Fruit fly (Drosophila melanogaster) whole organism, embryonic: ENCODE results near the gene CG14507.
A peak's percentile ranks its signal among the peaks of the same experiment; 100 is the strongest.

Experiments
- Abd-B ChIP-seq: fragments of 200-800 bp; sonication (Bioruptor generic); optimal IDR thresholded peaks from 2 replicates; lab custom pipeline; 2018; ENCODE audit warnings: missing biosample characterization, mild to moderate bottlenecking, missing genetic modification characterization, moderate library complexity
- CG10274 ChIP-seq: fragments of 200-800 bp; sonication (Bioruptor generic); optimal IDR thresholded peaks from 3 replicates; lab custom pipeline; 2017; ENCODE audit warnings: missing biosample characterization, mild to moderate bottlenecking, missing genetic modification characterization
- CG11398 ChIP-seq: fragments of 200-800 bp; sonication (Bioruptor generic); optimal IDR thresholded peaks from 2 replicates; lab custom pipeline; 2016; ENCODE audit warnings: missing biosample characterization, missing genetic modification characterization
- CG11695 ChIP-seq: fragments of 200-800 bp; sonication (Bioruptor generic); IDR thresholded peaks from 3 replicates; pipeline ENCODE4 v1.3.6; 2022; ENCODE audit warnings: missing biosample characterization, missing genetic modification characterization
- CG12219 ChIP-seq: fragments of 200-800 bp; sonication (Bioruptor generic); optimal IDR thresholded peaks from 3 replicates; lab custom pipeline; 2018; ENCODE audit warnings: missing biosample characterization, mild to moderate bottlenecking, missing genetic modification characterization
- CG12391 ChIP-seq: fragments of 200-800 bp; sonication (Bioruptor generic); optimal IDR thresholded peaks from 3 replicates; lab custom pipeline; 2018; ENCODE audit warnings: missing biosample characterization, mild to moderate bottlenecking, missing genetic modification characterization, moderate library complexity
- CG12659 ChIP-seq: fragments of 200-800 bp; sonication (Bioruptor generic); optimal IDR thresholded peaks from 3 replicates; lab custom pipeline; 2017; ENCODE audit warnings: mild to moderate bottlenecking, missing biosample characterization, missing genetic modification reagents, missing genetic modification characterization
- CG12769 ChIP-seq: fragments of 200-800 bp; sonication (Bioruptor generic); optimal IDR thresholded peaks from 2 replicates; lab custom pipeline; 2019; ENCODE audit warnings: missing biosample characterization, mild to moderate bottlenecking, missing genetic modification characterization, moderate library complexity
- CG13424 ChIP-seq: fragments of 200-800 bp; sonication (Bioruptor generic); optimal IDR thresholded peaks from 2 replicates; lab custom pipeline; 2019; ENCODE audit warnings: missing biosample characterization, mild to moderate bottlenecking, missing genetic modification characterization, moderate library complexity
- CG1603 ChIP-seq: fragments of 200-800 bp; sonication (Bioruptor generic); optimal IDR thresholded peaks from 2 replicates; lab custom pipeline; 2019; ENCODE audit warnings: missing biosample characterization, mild to moderate bottlenecking, missing genetic modification characterization, moderate library complexity
- CG16815 ChIP-seq: fragments of 200-800 bp; sonication (Bioruptor generic); optimal IDR thresholded peaks from 3 replicates; lab custom pipeline; 2017; ENCODE audit warnings: missing biosample characterization, mild to moderate bottlenecking, missing genetic modification characterization
- CG17568 ChIP-seq: fragments of 200-800 bp; sonication (Bioruptor generic); optimal IDR thresholded peaks from 2 replicates; lab custom pipeline; 2018; ENCODE audit warnings: missing biosample characterization, mild to moderate bottlenecking, missing genetic modification characterization, moderate library complexity
- CG17612 ChIP-seq: fragments of 200-800 bp; sonication (Bioruptor generic); IDR thresholded peaks from 2 replicates; pipeline ENCODE4 v1.3.6; 2022; ENCODE audit warnings: missing biosample characterization, missing genetic modification characterization
- CG17802 ChIP-seq: fragments of 200-800 bp; sonication (Bioruptor generic); optimal IDR thresholded peaks from 2 replicates; lab custom pipeline; 2018; ENCODE audit warnings: missing biosample characterization, mild to moderate bottlenecking, missing genetic modification characterization, moderate library complexity
- CG18011 ChIP-seq: fragments of 200-800 bp; sonication (Bioruptor generic); optimal IDR thresholded peaks from 2 replicates; lab custom pipeline; 2017; ENCODE audit warnings: missing biosample characterization, missing genetic modification characterization, mild to moderate bottlenecking, moderate library complexity, missing genotype
- CG1832 ChIP-seq: fragments of 200-800 bp; sonication (Bioruptor generic); optimal IDR thresholded peaks from 2 replicates; lab custom pipeline; 2017; ENCODE audit warnings: missing biosample characterization, mild to moderate bottlenecking, missing genetic modification characterization, inconsistent platforms
- CG2129 ChIP-seq: fragments of 200-800 bp; sonication (Bioruptor generic); IDR thresholded peaks from 2 replicates; pipeline ENCODE4 v1.3.6; 2022; ENCODE audit warnings: missing biosample characterization, missing genetic modification characterization; ENCODE audit not compliant: partially characterized antibody
- CG3407 ChIP-seq: fragments of 200-800 bp; sonication (Bioruptor generic); optimal IDR thresholded peaks from 2 replicates; lab custom pipeline; 2018; ENCODE audit warnings: missing biosample characterization, mild to moderate bottlenecking, missing genetic modification characterization
- CG4328 ChIP-seq: fragments of 200-800 bp; sonication (Bioruptor generic); optimal IDR thresholded peaks from 3 replicates; lab custom pipeline; 2017; ENCODE audit warnings: missing biosample characterization, missing genetic modification reagents, missing genetic modification characterization
- CG7357 ChIP-seq: fragments of 200-800 bp; sonication (Bioruptor generic); IDR thresholded peaks from 3 replicates; pipeline ENCODE4 v1.3.6; 2022; ENCODE audit warnings: missing biosample characterization, missing genetic modification characterization
- CG7786 ChIP-seq: fragments of 200-800 bp; sonication (Bioruptor generic); optimal IDR thresholded peaks from 2 replicates; lab custom pipeline; 2016; ENCODE audit warnings: missing biosample characterization, missing genetic modification characterization
- CG8478 ChIP-seq: fragments of >200 bp; optimal IDR thresholded peaks from 2 replicates; lab custom pipeline; 2018
- CG8765 ChIP-seq: fragments of 200-800 bp; sonication (Bioruptor generic); IDR thresholded peaks from 2 replicates; pipeline ENCODE4 v1.3.6; 2022; ENCODE audit warnings: missing biosample characterization, missing genetic modification characterization
- CkIIα-i1 ChIP-seq: fragments of 200-800 bp; sonication (Bioruptor generic); IDR thresholded peaks from 2 replicates; pipeline ENCODE4 v1.3.6; 2022; ENCODE audit warnings: missing biosample characterization, missing genetic modification characterization
- Deaf1 ChIP-seq: fragments of 200-800 bp; optimal IDR thresholded peaks from 3 replicates; lab custom pipeline; 2019; ENCODE audit warnings: missing biosample characterization, mild to moderate bottlenecking, missing genetic modification characterization, moderate library complexity
- Drgx ChIP-seq: fragments of 200-800 bp; sonication (Bioruptor generic); IDR thresholded peaks from 2 replicates; pipeline ENCODE4 v1.3.6; 2022; ENCODE audit warnings: missing biosample characterization, missing genetic modification characterization
- H2.0 ChIP-seq: fragments of 200-800 bp; sonication (Bioruptor generic); IDR thresholded peaks from 2 replicates; pipeline ENCODE4 v1.3.6; 2022; ENCODE audit warnings: missing biosample characterization, missing genetic modification characterization
- Hand ChIP-seq: fragments of 200-800 bp; sonication (Bioruptor generic); optimal IDR thresholded peaks from 2 replicates; lab custom pipeline; 2017; ENCODE audit warnings: mild to moderate bottlenecking, missing biosample characterization, missing genetic modification reagents, missing genetic modification characterization
- HmgD ChIP-seq: fragments of 200-800 bp; sonication (Bioruptor generic); optimal IDR thresholded peaks from 3 replicates; lab custom pipeline; 2016; ENCODE audit warnings: missing biosample characterization, missing genetic modification characterization
- HmgZ ChIP-seq: fragments of 200-800 bp; sonication (Bioruptor generic); optimal IDR thresholded peaks from 2 replicates; lab custom pipeline; 2018; ENCODE audit warnings: missing biosample characterization, mild to moderate bottlenecking, missing genetic modification characterization
- MBD-R2 ChIP-seq: fragments of 200-800 bp; sonication (Bioruptor generic); IDR thresholded peaks from 2 replicates; pipeline ENCODE4 v1.3.6; 2022; ENCODE audit warnings: missing biosample characterization, missing genetic modification characterization
- NC2β ChIP-seq: fragments of 200-800 bp; sonication (Bioruptor generic); optimal IDR thresholded peaks from 2 replicates; lab custom pipeline; 2016; ENCODE audit warnings: missing biosample characterization, missing genetic modification characterization
- Nf-YC ChIP-seq: fragments of 200-800 bp; optimal IDR thresholded peaks from 3 replicates; lab custom pipeline; 2019; ENCODE audit warnings: missing biosample characterization, mild to moderate bottlenecking, missing genetic modification characterization, moderate library complexity
- Ravus ChIP-seq: fragments of 200-800 bp; sonication (Bioruptor generic); IDR thresholded peaks from 2 replicates; pipeline ENCODE4 v1.3.6; 2022; ENCODE audit warnings: missing biosample characterization, missing genetic modification characterization
- Xbp1 ChIP-seq: fragments of 200-800 bp; sonication (Bioruptor generic); optimal IDR thresholded peaks from 3 replicates; lab custom pipeline; 2016; ENCODE audit warnings: missing biosample characterization, mild to moderate bottlenecking, missing genetic modification characterization
- YL-1 ChIP-seq: fragments of 200-800 bp; sonication (Bioruptor generic); optimal IDR thresholded peaks from 3 replicates; lab custom pipeline; 2017; ENCODE audit warnings: missing biosample characterization, mild to moderate bottlenecking, missing genetic modification characterization
- ab ChIP-seq: fragments of 200-800 bp; sonication (Bioruptor generic); optimal IDR thresholded peaks from 2 replicates; lab custom pipeline; 2016; ENCODE audit warnings: missing biosample characterization, missing genetic modification characterization
- amos ChIP-seq: fragments of 200-800 bp; sonication (Bioruptor generic); IDR thresholded peaks from 2 replicates; pipeline ENCODE4 v1.3.6; 2022; ENCODE audit warnings: missing biosample characterization, missing genetic modification characterization; ENCODE audit not compliant: partially characterized antibody
- chn ChIP-seq: fragments of 200-800 bp; sonication (Bioruptor generic); optimal IDR thresholded peaks from 2 replicates; lab custom pipeline; 2016; ENCODE audit warnings: missing biosample characterization, missing genetic modification characterization
- dati ChIP-seq: fragments of 200-800 bp; sonication (Bioruptor generic); IDR thresholded peaks from 2 replicates; pipeline ENCODE4 v1.3.6; 2022; ENCODE audit warnings: missing biosample characterization, missing genetic modification characterization
- ems ChIP-seq: fragments of 200-800 bp; sonication (Bioruptor generic); optimal IDR thresholded peaks from 3 replicates; lab custom pipeline; 2016; ENCODE audit warnings: missing biosample characterization, missing genetic modification characterization
- esg ChIP-seq: fragments of 200-800 bp; sonication (Bioruptor generic); conservative IDR thresholded peaks from 2 replicates; pipeline ENCODE4 v1.3.6; 2022; ENCODE audit warnings: missing biosample characterization, missing genetic modification characterization
- hth ChIP-seq: fragments of >200 bp; optimal IDR thresholded peaks from 2 replicates; lab custom pipeline; 2017; ENCODE audit warnings: inconsistent platforms
- kay ChIP-seq: fragments of 200-800 bp; sonication (Bioruptor generic); optimal IDR thresholded peaks from 2 replicates; lab custom pipeline; 2016; ENCODE audit warnings: missing biosample characterization, missing genetic modification characterization
- lola ChIP-seq, 3 experiments: fragments of >200 bp in 2 of 3; fragments of 200-800 bp in 1 of 3; sonication (Bioruptor generic) in 1 of 3; optimal IDR thresholded peaks; 2 replicates each; lab custom pipeline; 2017 to 2019; ENCODE audit warnings: missing biosample characterization in 3 of 3, missing genetic modification characterization in 3 of 3, mild to moderate bottlenecking in 1 of 3, moderate library complexity in 1 of 3
- nerfin-1 ChIP-seq: fragments of 200-800 bp; sonication (Bioruptor generic); optimal IDR thresholded peaks from 3 replicates; lab custom pipeline; 2019; ENCODE audit warnings: missing biosample characterization, mild to moderate bottlenecking, missing genetic modification characterization, moderate library complexity
- p53 ChIP-seq: fragments of 200-800 bp; sonication (Bioruptor generic); optimal IDR thresholded peaks from 2 replicates; lab custom pipeline; 2016; ENCODE audit warnings: missing biosample characterization, missing genetic modification characterization
- pan ChIP-seq, 4 experiments: fragments of >200 bp in 3 of 4; fragments of 200-800 bp in 1 of 4; sonication (Bioruptor generic) in 1 of 4; optimal IDR thresholded peaks in 3 of 4; IDR thresholded peaks in 1 of 4; 2 replicates each; pipeline versions ENCODE4 v1.3.6 to Lab custom; 2017 to 2022; ENCODE audit warnings: missing biosample characterization in 2 of 4, missing genetic modification characterization in 2 of 4, mixed read lengths in 1 of 4
- slou ChIP-seq: fragments of 200-800 bp; sonication (Bioruptor generic); optimal IDR thresholded peaks from 3 replicates; lab custom pipeline; 2016; ENCODE audit warnings: missing biosample characterization, missing genetic modification characterization
- ttk ChIP-seq: fragments of 200-800 bp; sonication (Bioruptor generic); IDR thresholded peaks from 2 replicates; pipeline ENCODE4 v2.1.2; 2022; ENCODE audit warnings: missing biosample characterization, missing genetic modification characterization

Gene CG14507

dm6 chr3R:29207996-29208395 lies 19.5 kb downstream of the CG14507 start (continued):
- TF ChIP-seq NC2β (GFP tag; lab: Kevin White, UChicago) (peak; percentile 10), CG3407 (GFP tag; lab: Kevin White, UChicago) (peak; percentile 60), MBD-R2 (GFP tag; lab: Robert Waterston, UW) (no peak), CG11398 (GFP tag; lab: Kevin White, UChicago) (no peak), YL-1 (GFP tag; lab: Kevin White, UChicago) (no peak), Xbp1 (GFP tag; lab: Kevin White, UChicago) (peak; percentile 70), CG17612 (0 out of 2 replicates have a peak, but pooled peaks have one; percentile 10), Drgx (peak; percentile 92), CG8765 (0 out of 2 replicates have a peak, but pooled peaks have one; percentile 30), Hand (no peak), ems (GFP tag; lab: Kevin White, UChicago) (peak; percentile 37), CG12769 (tag; lab: Kevin White, UChicago) (peak; percentile 51), nerfin-1 (peak; percentile 52), Ravus (GFP tag; lab: Robert Waterston, UW) (no peak), CG12391 (peak; percentile 77), CG18011 (GFP tag; lab: Kevin White, UChicago) (peak; percentile 15), CG12219 (GFP tag; lab: Kevin White, UChicago) (peak; percentile 76), CG4328 (GFP tag; lab: Kevin White, UChicago) (no peak), CG11695 (GFP tag; lab: Robert Waterston, UW) (peak; percentile 72), CG13424 (tag; lab: Kevin White, UChicago) (peak; percentile 75), Deaf1 (no peak), CG8478 (lab: Kevin White, UChicago) (no peak), CG7357 (GFP tag; lab: Robert Waterston, UW) (0 out of 3 replicates have a peak, but pooled peaks have one; percentile 38), CG1603 (tag; lab: Kevin White, UChicago) (peak; percentile 82), CG1832 (GFP tag; lab: Kevin White, UChicago) (no peak), CG16815 (GFP tag; lab: Kevin White, UChicago) (no peak), CG12659 (GFP tag; lab: Kevin White, UChicago) (peak; percentile 68), chn (GFP tag; lab: Kevin White, UChicago) (peak; percentile 20), slou (no peak), CkIIα-i1 (GFP tag; lab: Robert Waterston, UW) (no peak), hth (lab: Kevin White, UChicago) (no peak), Nf-YC (tag; lab: Kevin White, UChicago) (peak; percentile 0), lola (GFP tag; optimal IDR thresholded peaks at IDR 0.05; lab: Kevin White, UChicago) (peak in 1 of 3 experiments; percentile 62), Abd-B (GFP tag; lab: Kevin White, UChicago) (peak; percentile 50), CG10274 (peak; percentile 28), ab (no peak), p53 (no peak), CG7786 (GFP tag; lab: Kevin White, UChicago) (no peak), ttk (GFP tag; lab: Robert Waterston, UW) (peak; percentile 54), H2.0 (peak; percentile 69), esg (GFP tag; lab: Robert Waterston, UW) (peak; percentile 66), HmgZ (tag; lab: Kevin White, UChicago) (no peak), pan (optimal IDR thresholded peaks at IDR 0.05; lab: Kevin White, UChicago) (no peak), pan (GFP tag; optimal IDR thresholded peaks at IDR 0.05 in 1 of 2, IDR thresholded peaks at IDR 0.05 in 1 of 2) (peak in 1 of 2 experiments; percentile 77), CG2129 (no peak), dati (GFP tag; lab: Robert Waterston, UW) (no peak), CG17568 (GFP tag; lab: Kevin White, UChicago) (peak; percentile 53), amos (GFP tag; lab: Robert Waterston, UW) (no peak), CG17802 (tag; lab: Kevin White, UChicago) (peak; percentile 43), kay (GFP tag; lab: Kevin White, UChicago) (no peak), HmgD (GFP tag; lab: Kevin White, UChicago) (no peak)
